Fruit fly (Drosophila melanogaster) whole organism: Measurements from ENCODE around the gene WDR79.

Experiments used
- CG8478 ChIP-seq: fragments of >200 bp; optimal IDR thresholded peaks from 2 replicates; lab custom pipeline; 2018; ENCODE audit warnings: inconsistent platforms
- Dll ChIP-seq: fragments of >200 bp; optimal IDR thresholded peaks from 2 replicates; lab custom pipeline; 2017
- EcR ChIP-seq, 2 experiments: fragments of >200 bp; optimal IDR thresholded peaks; 2 replicates each; lab custom pipeline; 2017; ENCODE audit warnings: missing biosample characterization in 2 of 2, missing genetic modification characterization in 2 of 2, missing genetic modification reagents in 2 of 2
- pan ChIP-seq: fragments of >200 bp; optimal IDR thresholded peaks from 2 replicates; lab custom pipeline; 2017
- psq ChIP-seq: fragments of >200 bp; optimal IDR thresholded peaks from 2 replicates; lab custom pipeline; 2017
- usp ChIP-seq: fragments of >200 bp; optimal IDR thresholded peaks from 2 replicates; lab custom pipeline; 2017; ENCODE audit warnings: missing biosample characterization, missing genetic modification characterization, mixed read lengths

The WDR79 gene

DNA sequence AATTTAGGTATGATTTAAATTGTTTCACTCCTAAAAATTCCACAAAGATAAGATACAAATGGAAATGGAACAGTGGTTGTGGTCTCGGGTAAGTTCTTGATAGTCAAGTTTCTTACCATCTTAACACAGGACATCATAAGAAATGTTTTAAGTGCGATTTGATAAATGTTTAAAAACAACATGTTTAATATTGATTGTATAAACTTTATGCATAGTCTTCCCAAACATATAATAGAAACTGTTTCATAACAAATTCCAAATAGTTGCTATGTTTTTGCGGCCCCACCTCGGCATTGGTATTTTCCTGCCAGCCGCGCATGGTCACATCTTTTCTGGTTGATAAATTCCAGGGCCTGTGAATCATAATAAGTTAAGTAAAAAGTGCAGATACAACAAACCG, 2.8 kb downstream of the WDR79 start, which contains the start of gene Arpc4:
Gene Arpc4, plus strand, starts transcription at position 318 of the 400 bp plus-strand sequence.
- no peak for TF ChIP-seq Dll (lab: Kevin White, UChicago)
- TF ChIP-seq psq (lab: Kevin White, UChicago) = no peak
- TF ChIP-seq usp (GFP tag; lab: Kevin White, UChicago) = no peak
- TF ChIP-seq CG8478 = no peak
- TF ChIP-seq pan (lab: Kevin White, UChicago) = no peak
- TF ChIP-seq EcR (GFP tag; optimal IDR thresholded peaks at IDR 0.05; lab: Kevin White, UChicago) = no peak

- TF ChIP-seq psq (lab: Kevin White, UChicago) = no peak
- no peak for TF ChIP-seq Dll (lab: Kevin White, UChicago)
- no peak for TF ChIP-seq EcR (GFP tag; optimal IDR thresholded peaks at IDR 0.05; lab: Kevin White, UChicago)
- TF ChIP-seq CG8478 = no peak
- no peak for TF ChIP-seq usp (GFP tag; lab: Kevin White, UChicago)
- TF ChIP-seq pan (lab: Kevin White, UChicago) = no peak
Measured at dm6 chr2L:6118212-6118611, 9.4 kb downstream of the WDR79 start, which contains the start of gene CG31642. CG31642 (plus strand) TSS chr2L:6118512.

DNA sequence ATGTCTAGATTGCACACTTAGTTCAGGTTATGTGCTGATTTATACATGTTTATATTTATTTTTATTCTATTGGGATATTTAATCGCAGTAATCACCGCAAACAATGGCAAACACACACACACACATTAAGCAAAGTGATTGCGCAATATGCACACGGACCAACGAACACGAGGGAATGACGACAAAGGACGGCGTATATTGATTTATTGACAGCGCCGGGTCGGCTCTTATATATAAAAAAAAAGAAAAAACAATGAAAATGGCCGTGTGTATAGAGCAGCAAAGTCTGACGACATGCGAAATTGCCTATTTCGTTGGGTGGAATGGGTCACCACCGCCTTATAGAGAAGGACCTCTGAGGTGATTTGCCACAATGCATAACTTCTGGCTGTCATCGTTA, 16.8 kb downstream of the WDR79 start:
- TF ChIP-seq pan (lab: Kevin White, UChicago) (no peak), EcR (GFP tag; optimal IDR thresholded peaks at IDR 0.05; lab: Kevin White, UChicago) (no peak)

DNA sequence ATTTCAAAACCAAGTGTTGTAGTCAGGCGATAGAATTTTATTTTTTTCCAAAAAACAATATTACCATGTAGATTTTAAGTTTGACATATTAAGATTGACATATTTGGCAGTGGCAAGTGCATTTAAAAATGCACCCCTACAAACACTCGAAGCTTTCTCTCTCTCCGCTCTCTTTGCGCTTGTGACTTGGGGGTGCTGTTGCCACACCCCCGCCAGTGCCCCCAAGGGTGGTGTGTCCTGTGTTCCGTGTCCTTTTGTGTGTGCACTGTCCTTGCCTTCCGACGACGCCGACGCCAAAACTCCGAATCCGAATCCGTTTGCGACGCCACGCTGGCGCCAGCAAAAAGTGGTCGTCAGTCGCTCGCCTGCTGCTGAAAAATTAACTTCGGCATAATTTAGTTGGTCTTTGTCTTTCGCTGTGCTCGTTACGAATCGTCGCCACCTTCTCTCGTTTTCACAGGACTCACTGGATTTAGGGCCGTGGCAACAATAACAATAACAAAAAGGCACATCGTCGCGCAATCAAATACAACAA, 18.2 kb downstream of the WDR79 start:
- no peak for TF ChIP-seq CG8478
- no peak for TF ChIP-seq EcR (GFP tag; optimal IDR thresholded peaks at IDR 0.05; lab: Kevin White, UChicago)
- TF ChIP-seq usp (GFP tag; lab: Kevin White, UChicago) = no peak
- TF ChIP-seq Dll (lab: Kevin White, UChicago) = no peak
- no peak for TF ChIP-seq pan (lab: Kevin White, UChicago)
- no peak for TF ChIP-seq psq (lab: Kevin White, UChicago)

DNA sequence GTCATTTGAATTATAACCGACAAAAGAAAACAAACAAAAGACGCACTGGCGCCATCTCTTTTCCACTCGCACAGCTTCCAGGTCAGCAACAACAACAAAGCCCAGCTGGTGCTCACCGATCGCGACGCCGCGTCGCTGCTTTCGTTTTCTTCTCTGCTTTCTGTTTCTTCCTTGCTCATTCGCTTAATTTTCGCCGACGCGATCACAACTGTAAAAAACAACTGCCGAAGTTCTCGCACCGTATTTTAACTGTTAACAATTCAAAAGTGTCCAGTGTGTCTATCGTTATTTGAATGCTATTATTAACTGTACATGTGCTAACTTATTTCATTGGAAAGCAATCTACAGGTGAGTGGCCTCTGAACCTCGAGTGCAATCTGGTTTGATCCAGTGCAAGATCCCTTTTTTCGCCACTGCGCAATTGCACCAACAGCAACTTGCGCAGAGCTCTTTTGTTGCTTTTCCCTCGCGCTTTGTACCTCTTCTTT, 27.3 kb downstream of the WDR79 start, which contains the start of gene stai:
Gene stai, plus strand, starts transcription at position 176 of the 488 bp plus-strand sequence.
- TF ChIP-seq usp (GFP tag; lab: Kevin White, UChicago) (no peak), pan (lab: Kevin White, UChicago) (peak; percentile 10)

dm6 chr2L:6099270-6099644, 28.3 kb downstream of the WDR79 start:
- no peak for TF ChIP-seq usp (GFP tag; lab: Kevin White, UChicago)
- TF ChIP-seq pan (lab: Kevin White, UChicago) = no peak
- TF ChIP-seq psq (lab: Kevin White, UChicago) = no peak
- TF ChIP-seq Dll (lab: Kevin White, UChicago) = no peak
- no peak for TF ChIP-seq CG8478
- TF ChIP-seq EcR (GFP tag; optimal IDR thresholded peaks at IDR 0.05; lab: Kevin White, UChicago) = no peak

dm6 chr2L:6098479-6099269, 28.9 kb downstream of the WDR79 start, which contains the start of gene CG9175:
CG9175 (minus strand) TSS chr2L:6098966.
- TF ChIP-seq usp (GFP tag; lab: Kevin White, UChicago) (no peak), CG8478 (no peak), Dll (lab: Kevin White, UChicago) (no peak), psq (lab: Kevin White, UChicago) (no peak), pan (lab: Kevin White, UChicago) (no peak)

- TF ChIP-seq Dll (lab: Kevin White, UChicago) (no peak), usp (GFP tag; lab: Kevin White, UChicago) (no peak), CG8478 (no peak), EcR (GFP tag; optimal IDR thresholded peaks at IDR 0.05; lab: Kevin White, UChicago) (no peak), psq (lab: Kevin White, UChicago) (no peak), pan (lab: Kevin White, UChicago) (no peak)
Measured at dm6 chr2L:6092300-6092699, 35.3 kb downstream of the WDR79 start.

DNA sequence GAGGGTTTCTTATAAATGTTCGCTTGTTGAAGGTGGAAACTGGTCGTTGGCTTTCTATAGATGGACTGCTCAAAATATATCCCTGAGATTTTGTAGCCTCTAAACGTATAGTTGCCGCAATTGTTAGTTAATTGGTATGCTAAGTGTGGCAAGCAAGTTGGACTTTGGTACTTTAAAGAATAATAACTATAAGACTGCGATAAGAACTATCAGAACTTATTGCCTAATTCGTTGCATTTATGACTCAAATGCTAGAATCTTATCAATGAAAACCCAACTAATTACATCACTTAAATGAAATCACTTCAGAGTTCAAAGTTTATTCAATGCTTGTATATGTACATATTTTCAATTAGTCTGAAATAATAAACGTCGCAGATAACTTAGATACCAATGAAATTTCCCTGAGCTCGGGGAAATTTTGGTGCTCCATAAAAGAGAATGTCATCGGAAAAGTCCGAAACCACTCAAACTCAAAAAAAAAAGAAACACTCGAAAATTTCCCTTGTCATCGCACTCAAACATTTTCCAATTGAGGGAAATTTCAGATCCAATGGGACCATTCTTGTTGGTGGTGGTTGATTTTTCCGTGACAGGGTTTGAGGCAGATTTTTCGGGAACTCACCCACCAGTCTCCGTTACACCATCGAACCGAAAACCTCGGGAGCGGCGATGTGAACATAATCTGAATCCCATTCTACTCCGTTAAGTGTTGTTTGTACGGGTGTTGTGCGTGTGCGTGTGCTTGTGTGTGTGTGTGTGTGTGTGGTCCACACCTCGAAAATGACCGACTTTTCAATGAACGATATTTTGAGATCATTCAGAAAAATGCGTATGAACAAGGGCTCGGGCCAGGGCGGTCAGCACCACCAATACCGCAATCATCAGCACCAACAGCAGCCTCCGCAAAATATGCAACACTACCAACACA, 36.5 kb downstream of the WDR79 start, which contains the start of gene CG45075:
Gene CG45075, plus strand, starts transcription at position 627 of the 931 bp plus-strand sequence.
- TF ChIP-seq Dll (lab: Kevin White, UChicago) = no peak
- TF ChIP-seq usp (GFP tag; lab: Kevin White, UChicago) = no peak
- no peak for TF ChIP-seq CG8478
- TF ChIP-seq EcR (GFP tag; optimal IDR thresholded peaks at IDR 0.05; lab: Kevin White, UChicago) = no peak
- TF ChIP-seq pan (lab: Kevin White, UChicago) = no peak
- no peak for TF ChIP-seq psq (lab: Kevin White, UChicago)

DNA sequence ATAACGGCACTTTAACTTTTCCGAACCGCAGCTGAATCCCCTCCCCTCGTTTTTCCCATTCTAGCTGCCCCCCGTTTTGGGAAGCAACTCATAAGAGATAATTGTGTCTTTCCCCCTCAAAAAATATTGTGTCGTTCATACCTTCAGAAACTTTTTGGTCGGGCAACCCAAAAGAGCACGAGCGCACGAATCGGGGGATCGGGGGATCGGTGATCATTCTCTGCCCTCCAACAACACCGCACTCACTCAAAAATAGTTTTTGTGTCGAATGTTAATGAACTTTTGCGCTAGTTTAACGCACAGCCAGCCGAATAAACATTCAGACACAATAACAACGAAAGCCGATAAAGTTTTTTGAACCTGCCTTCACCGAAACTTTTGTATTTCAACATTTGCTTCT, 37.2 kb downstream of the WDR79 start:
- TF ChIP-seq CG8478 = no peak
- TF ChIP-seq usp (GFP tag; lab: Kevin White, UChicago) = no peak
- no peak for TF ChIP-seq pan (lab: Kevin White, UChicago)
- no peak for TF ChIP-seq EcR (GFP tag; optimal IDR thresholded peaks at IDR 0.05; lab: Kevin White, UChicago)
- no peak for TF ChIP-seq psq (lab: Kevin White, UChicago)
- TF ChIP-seq Dll (lab: Kevin White, UChicago) = no peak
